Worm (Caenorhabditis elegans) whole organism, early embryonic: ENCODE results near the gene srh-223.

Experiments used
- aly-1 ChIP-seq: sonication (generic microtip); optimal IDR thresholded peaks from 2 replicates; lab custom pipeline; 2016; ENCODE audit warnings: missing genetic modification characterization, missing compliant biosample characterization
- ama-1 ChIP-seq: fragments of 150-350 bp; optimal IDR thresholded peaks from 2 replicates; lab custom pipeline; 2014
- ceh-13 ChIP-seq: fragments of 200-800 bp; sonication (Bioruptor generic); optimal IDR thresholded peaks from 2 replicates; lab custom pipeline; 2018; ENCODE audit warnings: mild to moderate bottlenecking, missing genetic modification characterization, missing compliant biosample characterization
- ceh-36 ChIP-seq: sonication (generic microtip); optimal IDR thresholded peaks from 2 replicates; lab custom pipeline; 2016; ENCODE audit warnings: missing genetic modification characterization, inconsistent platforms, missing compliant biosample characterization
- flt-1 ChIP-seq: fragments of 200-800 bp; sonication (Bioruptor generic); IDR thresholded peaks from 2 replicates; pipeline ENCODE4 v1.3.6; 2022; ENCODE audit warnings: missing genetic modification characterization, missing compliant biosample characterization
- hmbx-1 ChIP-seq: sonication (generic microtip); optimal IDR thresholded peaks from 2 replicates; lab custom pipeline; 2016; ENCODE audit warnings: mild to moderate bottlenecking, missing genetic modification characterization, missing compliant biosample characterization
- hmg-4 ChIP-seq: fragments of 200-800 bp; sonication (Bioruptor generic); optimal IDR thresholded peaks from 2 replicates; lab custom pipeline; 2018; ENCODE audit warnings: mild to moderate bottlenecking, missing genetic modification characterization, missing compliant biosample characterization
- pes-1 ChIP-seq: fragments of 200-800 bp; sonication (Bioruptor generic); IDR thresholded peaks from 2 replicates; pipeline ENCODE4 v1.3.6; 2022; ENCODE audit warnings: missing genetic modification reagents, missing genetic modification characterization, missing compliant biosample characterization
- scrt-1 ChIP-seq: fragments of 200-800 bp; sonication (Bioruptor generic); IDR thresholded peaks from 2 replicates; pipeline ENCODE4 v1.3.6; 2022; ENCODE audit warnings: missing genetic modification characterization, missing compliant biosample characterization

DNA sequence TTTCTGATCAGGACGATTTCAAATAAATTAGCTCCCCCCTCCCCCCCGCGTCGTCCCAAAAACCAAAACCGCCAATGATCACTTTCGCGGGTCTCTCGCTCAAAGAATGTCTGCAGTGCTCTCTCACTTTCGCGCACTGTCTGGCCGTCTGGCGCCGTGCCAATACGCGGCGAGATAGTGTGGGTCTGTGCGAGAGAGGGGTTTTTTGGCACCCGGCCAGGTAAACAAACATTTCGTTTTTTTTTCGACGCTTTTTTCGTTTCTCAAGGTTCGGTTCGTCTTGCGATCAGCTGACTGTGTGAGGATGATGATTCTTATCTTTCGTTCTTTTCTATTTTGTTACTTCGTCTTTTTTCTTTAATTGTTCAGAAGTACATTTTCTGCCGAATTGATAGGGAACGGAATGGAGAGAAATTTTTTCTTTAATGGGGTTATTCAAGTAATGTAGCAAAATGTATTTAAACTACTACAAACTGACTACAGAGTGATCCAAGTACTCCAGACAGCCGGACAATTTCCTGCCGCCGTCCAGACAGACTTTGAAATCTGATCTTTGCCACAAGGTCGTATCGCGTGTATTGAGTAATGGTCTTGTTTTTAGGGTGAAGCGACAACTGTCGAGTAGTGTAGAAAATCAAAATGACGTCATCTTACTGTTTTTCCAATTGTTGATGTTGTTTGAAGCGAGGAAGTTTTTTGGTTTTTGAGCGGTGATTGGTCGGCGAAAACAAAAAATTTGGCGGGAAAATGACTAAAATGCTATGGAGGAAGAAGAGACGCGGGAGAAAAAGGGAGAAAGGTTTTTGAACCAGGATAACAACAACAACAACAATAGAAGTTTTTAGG lies 42.7 kb downstream of the srh-223 start:
- TF ChIP-seq hmg-4 (GFP tag; lab: Kevin White, UChicago): no peak
- TF ChIP-seq ceh-13: no peak
- no peak for TF ChIP-seq aly-1 (tag; lab: Kevin White, UChicago)
- no peak for TF ChIP-seq hmbx-1 (tag; lab: Kevin White, UChicago)
- no peak for TF ChIP-seq ceh-36
- TF ChIP-seq scrt-1 (GFP tag; lab: Robert Waterston, UW): no peak
- no peak for TF ChIP-seq pes-1
- no peak for TF ChIP-seq flt-1 (GFP tag; lab: Robert Waterston, UW)
- TF ChIP-seq ama-1 (lab: Kevin White, UChicago): no peak
